Fruit fly (Drosophila melanogaster) whole organism, wandering third instar larva: ENCODE results near the gene simj.

ENCODE experiments used
- CrebA ChIP-seq: fragments of 200-800 bp; sonication (Bioruptor generic); optimal IDR thresholded peaks from 2 replicates; lab custom pipeline; 2016; ENCODE audit warnings: missing biosample characterization, mild to moderate bottlenecking, missing genetic modification characterization, borderline replicate concordance
- Dfd ChIP-seq: fragments of >200 bp; optimal IDR thresholded peaks from 2 replicates; lab custom pipeline; 2017; ENCODE audit warnings: missing biosample characterization, missing genetic modification characterization
- GATAd ChIP-seq: sonication (Bioruptor generic); optimal IDR thresholded peaks from 2 replicates; lab custom pipeline; 2016; ENCODE audit warnings: missing biosample characterization, missing genetic modification characterization
- Myc ChIP-seq: fragments of >200 bp; optimal IDR thresholded peaks from 2 replicates; lab custom pipeline; 2017
- Vsx2 ChIP-seq: fragments of 200-300, 225-300 bp; sonication (Bioruptor generic); optimal IDR thresholded peaks from 2 replicates; lab custom pipeline; 2018; ENCODE audit warnings: missing biosample characterization, missing genetic modification characterization; ENCODE audit not compliant: partially characterized antibody
- brk ChIP-seq: fragments of 200-800 bp; sonication (Bioruptor generic); optimal IDR thresholded peaks from 2 replicates; lab custom pipeline; 2016; ENCODE audit warnings: missing biosample characterization, mild to moderate bottlenecking, missing genetic modification characterization
- dl ChIP-seq, 2 experiments: fragments of 175-275, 200-275 bp in 1 of 2; fragments of 200-275 bp in 1 of 2; sonication (Bioruptor generic); optimal IDR thresholded peaks; lab custom pipeline; 2018; ENCODE audit warnings: mild to moderate bottlenecking in 2 of 2, missing biosample characterization in 2 of 2, missing genetic modification characterization in 2 of 2, moderate library complexity in 2 of 2; ENCODE audit not compliant: partially characterized antibody in 2 of 2, insufficient read depth in 1 of 2
- dsf ChIP-seq: sonication (Bioruptor generic); optimal IDR thresholded peaks from 2 replicates; lab custom pipeline; 2016; ENCODE audit warnings: missing biosample characterization, missing genetic modification characterization, borderline replicate concordance
- ey ChIP-seq: fragments of 200-800 bp; sonication (Bioruptor generic); optimal IDR thresholded peaks from 2 replicates; lab custom pipeline; 2016; ENCODE audit warnings: missing biosample characterization, missing genetic modification characterization
- h ChIP-seq: fragments of 200-800 bp; sonication (Bioruptor generic); optimal IDR thresholded peaks from 3 replicates; lab custom pipeline; 2016; ENCODE audit warnings: missing biosample characterization, mild to moderate bottlenecking, missing genetic modification characterization
- jim ChIP-seq: fragments of 175-275, 200-325 bp; sonication (Bioruptor generic); optimal IDR thresholded peaks from 2 replicates; lab custom pipeline; 2016; ENCODE audit warnings: missing biosample characterization, mild to moderate bottlenecking, missing genetic modification characterization
- lola ChIP-seq: fragments of >200 bp; optimal IDR thresholded peaks from 2 replicates; lab custom pipeline; 2017; ENCODE audit warnings: missing biosample characterization, missing genetic modification characterization
- pan ChIP-seq: fragments of >200 bp; optimal IDR thresholded peaks from 2 replicates; lab custom pipeline; 2017
- usp ChIP-seq: fragments of >200 bp; optimal IDR thresholded peaks from 2 replicates; lab custom pipeline; 2017; ENCODE audit warnings: missing biosample characterization, missing genetic modification characterization

- TF ChIP-seq Dfd (GFP tag; lab: Kevin White, UChicago) (no peak), GATAd (GFP tag; lab: Kevin White, UChicago) (no peak), lola (GFP tag; lab: Kevin White, UChicago) (no peak), dl (GFP tag; optimal IDR thresholded peaks at IDR 0.05; lab: Kevin White, UChicago; ENCODE audit: insufficient read depth in 1 of 2, partially characterized antibody in 2 of 2) (no peak), pan (lab: Kevin White, UChicago) (no peak), h (GFP tag; lab: Kevin White, UChicago) (no peak), CrebA (no peak), Myc (lab: Kevin White, UChicago) (no peak), brk (GFP tag; lab: Kevin White, UChicago) (no peak), usp (GFP tag; lab: Kevin White, UChicago) (no peak), ey (no peak), dsf (GFP tag; lab: Kevin White, UChicago) (no peak), Vsx2 (no peak), jim (no peak)
These were observed 72.1 kb downstream of the simj start for dm6 chr3L:10736483-10737122.
